Fruit fly (Drosophila melanogaster): ENCODE measurements around the gene Ptip.

Ptip gene

DNA sequence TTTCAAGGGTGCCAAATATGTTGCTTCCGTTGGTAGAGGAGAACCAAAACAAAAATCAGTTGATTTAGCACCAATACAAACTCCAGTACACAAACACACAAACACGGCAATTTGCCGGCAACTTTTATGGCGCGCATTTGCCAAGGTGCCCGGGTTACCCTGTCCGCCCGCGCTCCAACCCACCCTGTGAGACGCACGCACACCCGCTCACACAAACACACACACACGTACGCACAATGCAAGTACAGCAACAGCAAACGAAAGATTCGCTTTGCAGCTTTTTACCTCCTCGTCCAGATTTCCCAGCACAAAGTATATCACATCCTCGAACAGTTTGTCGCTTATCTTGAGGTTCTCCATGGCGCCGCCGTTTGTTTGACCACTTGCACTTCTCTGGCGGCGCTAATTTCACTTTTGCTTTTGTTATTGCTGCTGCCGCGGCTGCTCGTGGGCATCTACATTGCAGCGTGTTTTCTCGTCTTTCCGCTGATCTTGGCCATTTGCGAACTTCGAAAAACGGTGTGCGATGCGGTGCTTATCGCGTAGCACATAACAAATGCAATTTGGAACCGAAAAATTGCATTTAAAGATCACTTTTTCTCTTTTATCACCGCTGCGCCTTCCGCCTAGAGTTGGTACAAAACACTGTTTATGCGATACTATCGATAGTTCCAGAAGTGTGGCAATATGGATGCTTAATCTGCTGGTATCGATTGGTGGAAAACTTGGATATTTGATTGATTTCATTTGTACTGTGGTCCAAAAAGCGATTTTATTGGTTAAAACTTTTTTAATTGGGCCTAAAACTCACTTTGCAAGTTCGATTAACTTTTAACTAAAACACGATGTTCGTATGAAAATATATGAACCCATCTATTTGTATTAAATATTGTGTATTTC, at the start of gene Ptip (continued):
- TF ChIP-seq CG31224 (GFP tag; IDR thresholded peaks at IDR 0.05) = no peak
- TF ChIP-seq wek (GFP tag; optimal IDR thresholded peaks at IDR 0.05) = peak; percentile 80
- TF ChIP-seq Gsc (GFP tag; IDR thresholded peaks at IDR 0.05) = no peak
- no peak for TF ChIP-seq CG3281 (GFP tag; optimal IDR thresholded peaks at IDR 0.05)
- peak; percentile 91 for TF ChIP-seq CG2116 (GFP tag; optimal IDR thresholded peaks at IDR 0.05)
- TF ChIP-seq CG2202 (tag; optimal IDR thresholded peaks at IDR 0.05) = peak; percentile 16
- TF ChIP-seq emc (GFP tag; optimal IDR thresholded peaks at IDR 0.05) = no peak
- TF ChIP-seq CG10147 (GFP tag; optimal IDR thresholded peaks at IDR 0.05) = no peak
- peak; percentile 89 for TF ChIP-seq bcd (GFP tag; optimal IDR thresholded peaks at IDR 0.05)
- TF ChIP-seq CG9437 (GFP tag; optimal IDR thresholded peaks at IDR 0.05) = no peak
- TF ChIP-seq CG1647 (GFP tag; optimal IDR thresholded peaks at IDR 0.05) = peak; percentile 4
- TF ChIP-seq Atf3 (GFP tag; optimal IDR thresholded peaks at IDR 0.05) = no peak
- no peak for TF ChIP-seq Dek (tag; optimal IDR thresholded peaks at IDR 0.05)
- TF ChIP-seq sens (GFP tag) = peak; percentile 49
- no peak for TF ChIP-seq CG3838 (GFP tag; optimal IDR thresholded peaks at IDR 0.05)
- TF ChIP-seq CG7556 (GFP tag; optimal IDR thresholded peaks at IDR 0.05) = no peak
- no peak for TF ChIP-seq CG1832 (GFP tag; optimal IDR thresholded peaks at IDR 0.05)
- peak; percentile 3 for TF ChIP-seq maf-S (GFP tag; optimal IDR thresholded peaks at IDR 0.05)
- peak; percentile 50 for TF ChIP-seq gfzf (GFP tag; optimal IDR thresholded peaks at IDR 0.05)
- TF ChIP-seq Dll (GFP tag; IDR thresholded peaks at IDR 0.05; ENCODE audit: partially characterized antibody) = peak; percentile 91
- no peak for TF ChIP-seq ATbp (GFP tag; optimal IDR thresholded peaks at IDR 0.05)
- TF ChIP-seq peb (GFP tag; IDR thresholded peaks at IDR 0.05) = no peak
- no peak for TF ChIP-seq gem (tag; optimal IDR thresholded peaks at IDR 0.05)
- TF ChIP-seq CG10274 (GFP tag; optimal IDR thresholded peaks at IDR 0.05) = no peak
- TF ChIP-seq Sin3A (optimal IDR thresholded peaks at IDR 0.05) = peak; percentile 86
- peak; percentile 48 for TF ChIP-seq CrebB (tag; optimal IDR thresholded peaks at IDR 0.05)
- no peak for TF ChIP-seq CG15601 (tag; optimal IDR thresholded peaks at IDR 0.05)
- TF ChIP-seq Sox100B (GFP tag; optimal IDR thresholded peaks at IDR 0.05) = no peak
- TF ChIP-seq Sox102F (GFP tag; optimal IDR thresholded peaks at IDR 0.05) = no peak
- no peak for TF ChIP-seq CG6272 (GFP tag; IDR thresholded peaks at IDR 0.05)
- TF ChIP-seq D (optimal IDR thresholded peaks at IDR 0.05) = peak; percentile 40
- no peak for TF ChIP-seq D (GFP tag; optimal IDR thresholded peaks at IDR 0.05)
- TF ChIP-seq Nf-YB (GFP tag; optimal IDR thresholded peaks at IDR 0.05) = no peak
- TF ChIP-seq Xrp1 (GFP tag; IDR thresholded peaks at IDR 0.05) = peak; percentile 44; the same call in 1 of the 2 replicates
- peak; percentile 55 for TF ChIP-seq gro (GFP tag; optimal IDR thresholded peaks at IDR 0.05)
- no peak for TF ChIP-seq PHDP (tag; optimal IDR thresholded peaks at IDR 0.05)
- no peak for TF ChIP-seq ems (GFP tag; optimal IDR thresholded peaks at IDR 0.05)
- no peak for TF ChIP-seq Jarid2 (GFP tag; optimal IDR thresholded peaks at IDR 0.05)
- TF ChIP-seq fu2 (GFP tag; optimal IDR thresholded peaks at IDR 0.05) = peak; percentile 7
- TF ChIP-seq CG17186 (GFP tag; optimal IDR thresholded peaks at IDR 0.05) = peak; percentile 26
- no peak for TF ChIP-seq sim (GFP tag; IDR thresholded peaks at IDR 0.05)
- TF ChIP-seq CG14710 (tag; optimal IDR thresholded peaks at IDR 0.05) = peak; percentile 79
- no peak for TF ChIP-seq CG1024 (GFP tag; IDR thresholded peaks at IDR 0.05)
- peak; percentile 31; the same call in 1 of the 2 replicates for TF ChIP-seq sob (GFP tag; IDR thresholded peaks at IDR 0.05)
- no peak for TF ChIP-seq ham (GFP tag; IDR thresholded peaks at IDR 0.05)
- TF ChIP-seq CG15011 (GFP tag; optimal IDR thresholded peaks at IDR 0.05) = no peak
- no peak for TF ChIP-seq eve (GFP tag; optimal IDR thresholded peaks at IDR 0.05)
- TF ChIP-seq Kr (GFP tag; optimal IDR thresholded peaks at IDR 0.05) = no peak
- TF ChIP-seq Stat92E (GFP tag; optimal IDR thresholded peaks at IDR 0.05) = no peak
